Worm (Caenorhabditis elegans) whole organism, midembryonic: ENCODE measurements around the gene srw-42.
"Not testable (repeated sequence)": the region's sequence is repeated elsewhere in the genome, so short reads cannot be mapped to it uniquely, and the experiment has no call there.

Source experiments
- T22C8.4 ChIP-seq: fragments of 200-800 bp; sonication (Bioruptor generic); IDR thresholded peaks from 2 replicates; pipeline ENCODE4 v1.3.6; 2022; ENCODE audit warnings: missing genetic modification characterization, missing compliant biosample characterization
- cog-1 ChIP-seq: sonication (generic microtip); optimal IDR thresholded peaks from 2 replicates; lab custom pipeline; 2016; ENCODE audit warnings: missing genetic modification characterization, missing compliant biosample characterization
- flt-1 ChIP-seq: fragments of 200-800 bp; sonication (Bioruptor generic); IDR thresholded peaks from 2 replicates; pipeline ENCODE4 v1.3.6; 2022; ENCODE audit warnings: missing genetic modification characterization, missing compliant biosample characterization
- klf-2 ChIP-seq: fragments of 200-800 bp; sonication (Bioruptor generic); conservative IDR thresholded peaks from 2 replicates; pipeline ENCODE4 v1.3.6; 2022; ENCODE audit warnings: missing genetic modification reagents, missing genetic modification characterization, missing compliant biosample characterization
- med-1 ChIP-seq: sonication (generic microtip); optimal IDR thresholded peaks from 2 replicates; lab custom pipeline; 2017; ENCODE audit warnings: missing genetic modification characterization, mild to moderate bottlenecking, missing compliant biosample characterization, antibody characterized with exemption, missing genetic modification reagents; ENCODE audit not compliant: insufficient read depth
- ref-1 ChIP-seq: fragments of 200-800 bp; sonication (Bioruptor generic); conservative IDR thresholded peaks from 2 replicates; pipeline ENCODE4 v1.3.6; 2022; ENCODE audit warnings: missing genetic modification reagents, missing genetic modification characterization, missing compliant biosample characterization
- tab-1 ChIP-seq: fragments of 200-800 bp; sonication (Bioruptor generic); IDR thresholded peaks from 2 replicates; pipeline ENCODE4 v1.3.6; 2022; ENCODE audit warnings: missing genetic modification characterization, missing compliant biosample characterization
- ztf-23 ChIP-seq: fragments of 200-800 bp; sonication (Bioruptor generic); IDR thresholded peaks from 2 replicates; pipeline ENCODE4 v1.3.6; 2022; ENCODE audit warnings: missing genetic modification reagents, missing genetic modification characterization, missing compliant biosample characterization
- ztf-29 ChIP-seq: fragments of 200-800 bp; sonication (Bioruptor generic); IDR thresholded peaks from 2 replicates; pipeline ENCODE4 v1.3.6; 2022; ENCODE audit warnings: missing genetic modification reagents, missing genetic modification characterization, missing compliant biosample characterization

The srw-42 gene

ce11 chrV:16672198-16672597, 21.4 kb downstream of the srw-42 start, which contains the start of gene F14F8.8:
Gene F14F8.8, minus strand, starts transcription at chrV:16672298.
- TF ChIP-seq cog-1 (tag; lab: Kevin White, UChicago) (no peak), ztf-29 (GFP tag; lab: Robert Waterston, UW) (no peak), med-1 (GFP tag; lab: Kevin White, UChicago) (no peak), ztf-23 (GFP tag; lab: Robert Waterston, UW) (no peak), tab-1 (GFP tag; lab: Robert Waterston, UW) (no peak), T22C8.4 (GFP tag; lab: Robert Waterston, UW) (no peak), klf-2 (no peak), ref-1 (GFP tag; lab: Robert Waterston, UW) (no peak), flt-1 (no peak)

ce11 chrV:16671190-16671589, 22.4 kb downstream of the srw-42 start, which contains the start of gene str-61:
Gene str-61, minus strand, starts transcription at chrV:16671290.
- TF ChIP-seq cog-1 (tag; lab: Kevin White, UChicago) (no peak), med-1 (GFP tag; lab: Kevin White, UChicago) (no peak), flt-1 (no peak), ztf-23 (GFP tag; lab: Robert Waterston, UW) (no peak), klf-2 (no peak)

ce11 chrV:16668473-16668872, 25.2 kb downstream of the srw-42 start, which contains the start of gene F14F8.9:
Gene F14F8.9, minus strand, starts transcription at chrV:16668573.
- TF ChIP-seq ref-1 (GFP tag; lab: Robert Waterston, UW) (no peak), ztf-29 (GFP tag; lab: Robert Waterston, UW) (no peak), flt-1 (no peak), cog-1 (tag; lab: Kevin White, UChicago) (no peak), klf-2 (no peak), T22C8.4 (GFP tag; lab: Robert Waterston, UW) (no peak), tab-1 (GFP tag; lab: Robert Waterston, UW) (no peak), ztf-23 (GFP tag; lab: Robert Waterston, UW) (no peak), med-1 (GFP tag; lab: Kevin White, UChicago) (no peak)

ce11 chrV:16666647-16667046, 27.0 kb downstream of the srw-42 start, which contains the start of gene F14F8.14:
Gene F14F8.14, minus strand, starts transcription at chrV:16666747.
- TF ChIP-seq cog-1 (tag; lab: Kevin White, UChicago) (no peak), klf-2 (no peak), ref-1 (GFP tag; lab: Robert Waterston, UW) (no peak), ztf-29 (GFP tag; lab: Robert Waterston, UW) (no peak), flt-1 (no peak), tab-1 (GFP tag; lab: Robert Waterston, UW) (no peak), med-1 (GFP tag; lab: Kevin White, UChicago) (no peak), T22C8.4 (GFP tag; lab: Robert Waterston, UW) (no peak), ztf-23 (GFP tag; lab: Robert Waterston, UW) (no peak)

- not testable (repeated sequence) for TF ChIP-seq flt-1; ztf-29 (GFP tag; lab: Robert Waterston, UW); T22C8.4 (GFP tag; lab: Robert Waterston, UW)
Measured at ce11 chrV:16660816-16661215, 32.8 kb downstream of the srw-42 start, which contains the start of gene Y70C5B.2. Gene Y70C5B.2, minus strand, starts transcription at chrV:16660916.

ce11 chrV:16654242-16654641, 39.4 kb downstream of the srw-42 start, which contains the start of gene W06G6.15:
Gene W06G6.15, plus strand, starts transcription at chrV:16654542.
- TF ChIP-seq tab-1 (GFP tag; lab: Robert Waterston, UW); flt-1; klf-2: not testable (repeated sequence)

- TF ChIP-seq tab-1 (GFP tag; lab: Robert Waterston, UW); T22C8.4 (GFP tag; lab: Robert Waterston, UW); med-1 (GFP tag; lab: Kevin White, UChicago): not testable (repeated sequence)
Measured at ce11 chrV:16649200-16649599, 44.4 kb downstream of the srw-42 start, which contains the start of gene W06G6.11. Gene W06G6.11, minus strand, starts transcription at chrV:16649300.

ce11 chrV:16648317-16649018, 45.2 kb downstream of the srw-42 start, which contains the start of gene W06G6.20:
Gene W06G6.20, minus strand, starts transcription at chrV:16648367.
- TF ChIP-seq tab-1 (GFP tag; lab: Robert Waterston, UW) (no peak), ztf-29 (GFP tag; lab: Robert Waterston, UW) (no peak), med-1 (GFP tag; lab: Kevin White, UChicago) (no peak), klf-2 (no peak), ztf-23 (GFP tag; lab: Robert Waterston, UW) (no peak), ref-1 (GFP tag; lab: Robert Waterston, UW) (no peak)

ce11 chrV:16647093-16647492, 46.5 kb downstream of the srw-42 start, which contains the start of gene W06G6.10:
Gene W06G6.10, minus strand, starts transcription at chrV:16647193.
- TF ChIP-seq flt-1 (no peak), ref-1 (GFP tag; lab: Robert Waterston, UW) (no peak), ztf-29 (GFP tag; lab: Robert Waterston, UW) (no peak), T22C8.4 (GFP tag; lab: Robert Waterston, UW) (no peak), tab-1 (GFP tag; lab: Robert Waterston, UW) (no peak), cog-1 (tag; lab: Kevin White, UChicago) (no peak), ztf-23 (GFP tag; lab: Robert Waterston, UW) (no peak), med-1 (GFP tag; lab: Kevin White, UChicago) (no peak), klf-2 (no peak)

- TF ChIP-seq tab-1 (GFP tag; lab: Robert Waterston, UW): no peak
- TF ChIP-seq klf-2: no peak
- TF ChIP-seq med-1 (GFP tag; lab: Kevin White, UChicago): no peak
- no peak for TF ChIP-seq cog-1 (tag; lab: Kevin White, UChicago)
Measured at ce11 chrV:16646372-16646771, 47.3 kb downstream of the srw-42 start, which contains the start of gene W06G6.9. Gene W06G6.9, minus strand, starts transcription at chrV:16646472.
